Fruit fly (Drosophila melanogaster) whole organism, embryonic: ENCODE results near the gene CG11999.

Source experiments
- Aef1 ChIP-seq: fragments of 200-800 bp; sonication (Bioruptor generic); IDR thresholded peaks from 3 replicates; pipeline ENCODE4 v1.3.6; 2022; ENCODE audit warnings: missing biosample characterization, missing genetic modification characterization
- Awh ChIP-seq: fragments of 200-800 bp; sonication (Bioruptor generic); IDR thresholded peaks from 2 replicates; pipeline ENCODE4, ENCODE4 v1.3.6; 2022; ENCODE audit warnings: missing biosample characterization, missing genetic modification characterization
- B-H1 ChIP-seq: fragments of 200-800 bp; sonication (Bioruptor generic); IDR thresholded peaks from 3 replicates; pipeline ENCODE4 v1.3.6; 2022; ENCODE audit warnings: missing biosample characterization, missing genetic modification characterization
- CG1024 ChIP-seq: fragments of 200-800 bp; sonication (Bioruptor generic); IDR thresholded peaks from 2 replicates; pipeline ENCODE4 v1.3.6; 2022; ENCODE audit warnings: missing biosample characterization, missing genetic modification characterization
- CG10274 ChIP-seq: fragments of 200-800 bp; sonication (Bioruptor generic); optimal IDR thresholded peaks from 3 replicates; lab custom pipeline; 2017; ENCODE audit warnings: missing biosample characterization, mild to moderate bottlenecking, missing genetic modification characterization
- CG10431 ChIP-seq: fragments of 200-800 bp; sonication (Bioruptor generic); optimal IDR thresholded peaks from 3 replicates; lab custom pipeline; 2018; ENCODE audit warnings: missing biosample characterization, mild to moderate bottlenecking, missing genetic modification characterization
- CG11085 ChIP-seq: fragments of 200-800 bp; sonication (Bioruptor generic); IDR thresholded peaks from 2 replicates; pipeline ENCODE4 v1.3.6; 2022; ENCODE audit warnings: missing biosample characterization, missing genetic modification characterization
- CG13123 ChIP-seq: fragments of 200-800 bp; sonication (Bioruptor generic); optimal IDR thresholded peaks from 2 replicates; lab custom pipeline; 2016; ENCODE audit warnings: missing biosample characterization, missing genetic modification characterization
- CG13296 ChIP-seq: fragments of 200-800 bp; sonication (Bioruptor generic); optimal IDR thresholded peaks from 3 replicates; lab custom pipeline; 2018; ENCODE audit warnings: missing biosample characterization, mild to moderate bottlenecking, missing genetic modification characterization
- CG13775 ChIP-seq: fragments of 200-800 bp; sonication (Bioruptor generic); optimal IDR thresholded peaks from 3 replicates; lab custom pipeline; 2017; ENCODE audit warnings: missing biosample characterization, mild to moderate bottlenecking, missing genetic modification characterization
- CG14710 ChIP-seq: fragments of 200-800 bp; sonication (Bioruptor generic); optimal IDR thresholded peaks from 3 replicates; lab custom pipeline; 2019; ENCODE audit warnings: missing biosample characterization, mild to moderate bottlenecking, missing genetic modification characterization, moderate library complexity
- CG1603 ChIP-seq: fragments of 200-800 bp; sonication (Bioruptor generic); optimal IDR thresholded peaks from 2 replicates; lab custom pipeline; 2019; ENCODE audit warnings: missing biosample characterization, mild to moderate bottlenecking, missing genetic modification characterization, moderate library complexity
- CG17328 ChIP-seq: fragments of 200-800 bp; sonication (Bioruptor generic); IDR thresholded peaks from 2 replicates; pipeline ENCODE4 v1.3.6; 2022; ENCODE audit warnings: missing biosample characterization, missing genetic modification characterization
- CG17385 ChIP-seq: fragments of 200-800 bp; sonication (Bioruptor generic); optimal IDR thresholded peaks from 3 replicates; lab custom pipeline; 2018; ENCODE audit warnings: missing biosample characterization, mild to moderate bottlenecking, missing genetic modification characterization
- CG18619 ChIP-seq: fragments of 200-800 bp; sonication (Bioruptor generic); optimal IDR thresholded peaks from 3 replicates; lab custom pipeline; 2017; ENCODE audit warnings: missing biosample characterization, mild to moderate bottlenecking, missing genetic modification characterization
- CG2129 ChIP-seq: fragments of 200-800 bp; sonication (Bioruptor generic); IDR thresholded peaks from 2 replicates; pipeline ENCODE4 v1.3.6; 2022; ENCODE audit warnings: missing biosample characterization, missing genetic modification characterization; ENCODE audit not compliant: partially characterized antibody
- CG32532 ChIP-seq: fragments of 200-800 bp; sonication (Bioruptor generic); IDR thresholded peaks from 2 replicates; pipeline ENCODE4 v1.3.6; 2022; ENCODE audit warnings: missing biosample characterization, missing genetic modification characterization
- CG34422 ChIP-seq: fragments of 200-800 bp; sonication (Bioruptor generic); IDR thresholded peaks from 3 replicates; pipeline ENCODE4 v1.3.6; 2022; ENCODE audit warnings: missing biosample characterization, missing genetic modification characterization
- CG4282 ChIP-seq: fragments of 200-800 bp; sonication (Bioruptor generic); optimal IDR thresholded peaks from 2 replicates; lab custom pipeline; 2016; ENCODE audit warnings: missing biosample characterization, missing genetic modification characterization
- CG43689 ChIP-seq: fragments of 200-800 bp; sonication (Bioruptor generic); IDR thresholded peaks from 2 replicates; pipeline ENCODE4 v1.3.6; 2022; ENCODE audit warnings: missing biosample characterization, missing genetic modification characterization
- CG6175 ChIP-seq: fragments of 200-800 bp; sonication (Bioruptor generic); IDR thresholded peaks from 3 replicates; pipeline ENCODE4 v1.3.6; 2022; ENCODE audit warnings: missing biosample characterization, missing genetic modification characterization
- CG7987 ChIP-seq: fragments of 200-800 bp; sonication (Bioruptor generic); optimal IDR thresholded peaks from 2 replicates; lab custom pipeline; 2018; ENCODE audit warnings: missing biosample characterization, mild to moderate bottlenecking, missing genetic modification characterization, moderate library complexity
- CG8089 ChIP-seq: fragments of 200-800 bp; sonication (Bioruptor generic); optimal IDR thresholded peaks from 3 replicates; lab custom pipeline; 2016; ENCODE audit warnings: missing biosample characterization, missing genetic modification characterization
- CHES-1-like ChIP-seq: fragments of 200-800 bp; sonication (Bioruptor generic); optimal IDR thresholded peaks from 2 replicates; lab custom pipeline; 2016; ENCODE audit warnings: missing biosample characterization, missing genetic modification characterization
- Dip3 ChIP-seq: fragments of 200-800 bp; sonication (Bioruptor generic); optimal IDR thresholded peaks from 3 replicates; lab custom pipeline; 2016; ENCODE audit warnings: missing biosample characterization, missing genetic modification characterization
- E2f1 ChIP-seq: fragments of 200-800 bp; sonication (Bioruptor generic); IDR thresholded peaks from 2 replicates; pipeline ENCODE4 v1.3.6; 2022; ENCODE audit warnings: missing biosample characterization, missing genetic modification characterization
- Mad ChIP-seq: fragments of 200-800 bp; sonication (Bioruptor generic); optimal IDR thresholded peaks from 2 replicates; lab custom pipeline; 2016; ENCODE audit warnings: missing biosample characterization, missing genetic modification characterization
- Mrtf ChIP-seq: fragments of 200-800 bp; sonication (Bioruptor generic); IDR thresholded peaks from 3 replicates; pipeline ENCODE4 v1.3.6; 2022; ENCODE audit warnings: missing biosample characterization, missing genetic modification characterization
- Six4 ChIP-seq: fragments of 200-800 bp; sonication (Bioruptor generic); optimal IDR thresholded peaks from 2 replicates; lab custom pipeline; 2016; ENCODE audit warnings: missing biosample characterization, missing genetic modification characterization
- amos ChIP-seq: fragments of 200-800 bp; sonication (Bioruptor generic); IDR thresholded peaks from 2 replicates; pipeline ENCODE4 v1.3.6; 2022; ENCODE audit warnings: missing biosample characterization, missing genetic modification characterization; ENCODE audit not compliant: partially characterized antibody
- aop ChIP-seq: fragments of 200-800 bp; sonication (Bioruptor generic); IDR thresholded peaks from 2 replicates; pipeline ENCODE4 v1.3.6; 2022; ENCODE audit warnings: missing biosample characterization, missing genetic modification characterization
- ci ChIP-seq: fragments of 200-800 bp; sonication (Bioruptor generic); IDR thresholded peaks from 3 replicates; pipeline ENCODE4 v1.3.6; 2022; ENCODE audit warnings: missing biosample characterization, missing genetic modification characterization
- crol ChIP-seq: fragments of 200-800 bp; sonication (Bioruptor generic); IDR thresholded peaks from 2 replicates; pipeline ENCODE4 v1.3.6; 2022; ENCODE audit warnings: missing biosample characterization, missing genetic modification characterization
- ems ChIP-seq: fragments of 200-800 bp; sonication (Bioruptor generic); optimal IDR thresholded peaks from 3 replicates; lab custom pipeline; 2016; ENCODE audit warnings: missing biosample characterization, missing genetic modification characterization
- grau ChIP-seq: fragments of 200-800 bp; optimal IDR thresholded peaks from 3 replicates; lab custom pipeline; 2019; ENCODE audit warnings: missing biosample characterization, mild to moderate bottlenecking, missing genetic modification characterization, moderate library complexity
- gsb ChIP-seq: fragments of 200-800 bp; sonication (Bioruptor generic); IDR thresholded peaks from 2 replicates; pipeline ENCODE4 v1.3.6; 2022; ENCODE audit warnings: missing biosample characterization, missing genetic modification characterization
- gsb-n ChIP-seq: fragments of 200-800 bp; sonication (Bioruptor generic); optimal IDR thresholded peaks from 3 replicates; lab custom pipeline; 2018; ENCODE audit warnings: missing biosample characterization, mild to moderate bottlenecking, missing genetic modification characterization
- hbn ChIP-seq: fragments of 200-800 bp; sonication (Bioruptor generic); IDR thresholded peaks from 2 replicates; pipeline ENCODE4 v1.3.6; 2022; ENCODE audit warnings: missing biosample characterization, missing genetic modification characterization; ENCODE audit not compliant: partially characterized antibody
- kah ChIP-seq: fragments of 200-800 bp; sonication (Bioruptor generic); optimal IDR thresholded peaks from 2 replicates; lab custom pipeline; 2018; ENCODE audit warnings: missing biosample characterization, mild to moderate bottlenecking, missing genetic modification characterization
- maf-S ChIP-seq: fragments of 200-800 bp; sonication (Bioruptor generic); optimal IDR thresholded peaks from 2 replicates; lab custom pipeline; 2016; ENCODE audit warnings: missing biosample characterization, missing genetic modification characterization
- mld ChIP-seq: fragments of 200-800 bp; sonication (Bioruptor generic); IDR thresholded peaks from 3 replicates; pipeline ENCODE4 v1.3.6; 2022; ENCODE audit warnings: missing biosample characterization, missing genetic modification characterization; ENCODE audit not compliant: partially characterized antibody
- phol ChIP-seq: fragments of 200-800 bp; sonication (Bioruptor generic); optimal IDR thresholded peaks from 3 replicates; lab custom pipeline; 2018; ENCODE audit warnings: missing biosample characterization, mild to moderate bottlenecking, missing genetic modification characterization, moderate library complexity
- prd ChIP-seq, 3 experiments: fragments of >200 bp in 2 of 3; fragments of 200-800 bp in 1 of 3; sonication (Bioruptor generic) in 1 of 3; optimal IDR thresholded peaks in 2 of 3; IDR thresholded peaks in 1 of 3; 2 replicates in 2 of 3; 3 replicates in 1 of 3; pipeline versions ENCODE4 v1.3.6 to Lab custom; 2017 to 2022; ENCODE audit warnings: missing biosample characterization in 1 of 3, missing genetic modification characterization in 1 of 3
- ro ChIP-seq: fragments of 200-800 bp; sonication (Bioruptor generic); IDR thresholded peaks from 2 replicates; pipeline ENCODE4 v1.3.6; 2022; ENCODE audit warnings: missing biosample characterization, missing genetic modification characterization
- stwl ChIP-seq: fragments of 200-800 bp; sonication (Bioruptor generic); optimal IDR thresholded peaks from 3 replicates; lab custom pipeline; 2018; ENCODE audit warnings: missing biosample characterization, mild to moderate bottlenecking, missing genetic modification characterization, moderate library complexity
- tgo ChIP-seq: fragments of 200-800 bp; sonication (Bioruptor generic); IDR thresholded peaks from 3 replicates; pipeline ENCODE4 v1.3.6; 2022; ENCODE audit warnings: missing biosample characterization, missing genetic modification characterization
- toy ChIP-seq: fragments of 200-800 bp; sonication (Bioruptor generic); IDR thresholded peaks from 2 replicates; pipeline ENCODE4 v1.3.6; 2022; ENCODE audit warnings: missing biosample characterization, missing genetic modification characterization
- trh ChIP-seq: fragments of 200-800 bp; sonication (Bioruptor generic); optimal IDR thresholded peaks from 2 replicates; lab custom pipeline; 2016; ENCODE audit warnings: missing biosample characterization, missing genetic modification characterization
- tx ChIP-seq: fragments of 200-800 bp; sonication (Bioruptor generic); optimal IDR thresholded peaks from 2 replicates; lab custom pipeline; 2016; ENCODE audit warnings: missing biosample characterization, missing genetic modification characterization
- wdn ChIP-seq: fragments of 200-800 bp; sonication (Bioruptor generic); IDR thresholded peaks from 2 replicates; pipeline ENCODE4 v1.3.6; 2022; ENCODE audit warnings: missing biosample characterization, missing genetic modification characterization
- wor ChIP-seq: fragments of 200-800 bp; sonication (Bioruptor generic); IDR thresholded peaks from 2 replicates; pipeline ENCODE4 v1.3.6; 2022; ENCODE audit warnings: missing biosample characterization, missing genetic modification characterization
- zf30C ChIP-seq: fragments of 200-800 bp; sonication (Bioruptor generic); optimal IDR thresholded peaks from 3 replicates; lab custom pipeline; 2018; ENCODE audit warnings: missing biosample characterization, mild to moderate bottlenecking, missing genetic modification characterization

CG11999 gene

dm6 chr3R:5374720-5375119 is 20.2 kb upstream of the CG11999 start, which contains the start of the genes hd and CG14667 (continued):
- TF ChIP-seq toy (GFP tag; lab: Robert Waterston, UW) = no peak
- no peak for TF ChIP-seq Mad (GFP tag; lab: Kevin White, UChicago)
- TF ChIP-seq CG18619 (GFP tag; lab: Kevin White, UChicago) = no peak
- no peak for TF ChIP-seq B-H1
- peak; percentile 10 for TF ChIP-seq CHES-1-like (GFP tag; lab: Kevin White, UChicago)
- TF ChIP-seq ro (GFP tag; lab: Robert Waterston, UW) = no peak
- TF ChIP-seq CG10274 (GFP tag; lab: Kevin White, UChicago) = no peak
- no peak for TF ChIP-seq mld (GFP tag; lab: Robert Waterston, UW)
- TF ChIP-seq CG8089 = no peak
- no peak for TF ChIP-seq gsb-n (tag; lab: Kevin White, UChicago)
- no peak for TF ChIP-seq maf-S
- TF ChIP-seq grau (tag; lab: Kevin White, UChicago) = no peak
- TF ChIP-seq CG1024 (GFP tag; lab: Robert Waterston, UW) = no peak
- no peak for TF ChIP-seq wdn (GFP tag; lab: Robert Waterston, UW)
- TF ChIP-seq crol = no peak
- no peak for TF ChIP-seq prd (optimal IDR thresholded peaks at IDR 0.05; lab: Kevin White, UChicago)
- no peak for TF ChIP-seq prd (GFP tag; IDR thresholded peaks at IDR 0.05; lab: Robert Waterston, UW)
- TF ChIP-seq CG2129 (GFP tag; lab: Robert Waterston, UW) = peak; percentile 24; the same call in 1 of the 2 replicates
- no peak for TF ChIP-seq CG13296 (GFP tag; lab: Kevin White, UChicago)
- no peak for TF ChIP-seq CG32532 (GFP tag; lab: Robert Waterston, UW)
- no peak for TF ChIP-seq tx (GFP tag; lab: Kevin White, UChicago)
- TF ChIP-seq CG34422 (GFP tag; lab: Robert Waterston, UW) = no peak
- TF ChIP-seq zf30C = no peak
- peak; percentile 46 for TF ChIP-seq CG14710
- peak; percentile 47; the same call in 1 of the 2 replicates for TF ChIP-seq hbn
- no peak for TF ChIP-seq CG13123 (GFP tag; lab: Kevin White, UChicago)
- no peak for TF ChIP-seq E2f1 (GFP tag; lab: Robert Waterston, UW)
- no peak for TF ChIP-seq aop (GFP tag; lab: Robert Waterston, UW)
- no peak for TF ChIP-seq wor (GFP tag; lab: Robert Waterston, UW)
- no peak for TF ChIP-seq CG4282
- TF ChIP-seq CG17385 (GFP tag; lab: Kevin White, UChicago) = no peak
- TF ChIP-seq Dip3 (GFP tag; lab: Kevin White, UChicago) = no peak
- no peak for TF ChIP-seq CG13775 (GFP tag; lab: Kevin White, UChicago)
- no peak for TF ChIP-seq Six4
- TF ChIP-seq tgo = no peak
- TF ChIP-seq CG43689 (GFP tag; lab: Robert Waterston, UW) = no peak
- TF ChIP-seq Mrtf = no peak
- TF ChIP-seq amos (GFP tag; lab: Robert Waterston, UW) = peak; percentile 57
- TF ChIP-seq ems (GFP tag; lab: Kevin White, UChicago) = no peak
- no peak for TF ChIP-seq CG11085 (GFP tag; lab: Robert Waterston, UW)
- TF ChIP-seq kah (GFP tag; lab: Kevin White, UChicago) = no peak
- no peak for TF ChIP-seq gsb (GFP tag; lab: Robert Waterston, UW)
- TF ChIP-seq trh (GFP tag; lab: Kevin White, UChicago) = no peak
- no peak for TF ChIP-seq CG6175
- TF ChIP-seq CG1603 = no peak
- 0 out of 2 replicates have a peak, but pooled peaks have one; percentile 7 for TF ChIP-seq Awh (GFP tag; lab: Robert Waterston, UW)
- TF ChIP-seq CG17328 (GFP tag; lab: Robert Waterston, UW) = no peak
- no peak for TF ChIP-seq ci (GFP tag; lab: Robert Waterston, UW)
- peak; percentile 21 for TF ChIP-seq phol (tag; lab: Kevin White, UChicago)
- no peak for TF ChIP-seq CG10431
- TF ChIP-seq CG7987 (GFP tag; lab: Kevin White, UChicago) = no peak
- TF ChIP-seq Aef1 (GFP tag; lab: Robert Waterston, UW) = no peak
- peak; percentile 58 for TF ChIP-seq stwl (tag; lab: Kevin White, UChicago)
